Fruit fly (Drosophila melanogaster): Measurements from ENCODE around the gene CG15239.

The CG15239 gene

DNA sequence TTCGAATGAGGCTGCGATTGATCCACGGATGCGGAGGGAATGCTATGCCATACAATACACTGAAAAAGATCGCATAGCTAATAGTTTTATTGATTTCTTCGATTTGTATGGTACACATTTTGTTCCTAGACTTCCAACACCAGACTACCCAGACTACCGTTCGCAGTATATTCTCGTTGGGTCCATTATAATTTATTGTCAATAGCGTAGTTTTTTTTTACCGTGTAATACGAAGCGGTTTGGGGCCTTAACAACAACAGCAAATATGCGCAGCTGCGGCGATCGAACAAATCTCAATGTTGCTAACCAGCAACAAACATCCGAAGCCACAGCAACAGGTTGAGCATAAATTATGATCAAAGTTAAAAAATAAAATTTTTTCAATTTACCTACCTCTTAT lies 45.3 kb upstream of the CG15239 start (continued):
- TF ChIP-seq CG15269 (tag; optimal IDR thresholded peaks at IDR 0.05) (peak; percentile 88), CG11504 (tag; optimal IDR thresholded peaks at IDR 0.05) (peak; percentile 87), so (GFP tag; IDR thresholded peaks at IDR 0.05) (peak; percentile 75), CG4282 (GFP tag; optimal IDR thresholded peaks at IDR 0.05) (peak; percentile 35), HLH54F (GFP tag; optimal IDR thresholded peaks at IDR 0.05) (peak; percentile 78), mam (GFP tag; optimal IDR thresholded peaks at IDR 0.05) (peak; percentile 68), Hand (GFP tag; optimal IDR thresholded peaks at IDR 0.05) (peak; percentile 40), CG12236 (GFP tag; optimal IDR thresholded peaks at IDR 0.05) (peak; percentile 76), CG7357 (GFP tag; IDR thresholded peaks at IDR 0.05) (peak; percentile 64; the same call in 2 of the 3 replicates), CG8359 (GFP tag; optimal IDR thresholded peaks at IDR 0.05; ENCODE audit: borderline replicate concordance) (peak; percentile 54), Xbp1 (GFP tag; optimal IDR thresholded peaks at IDR 0.05) (peak; percentile 76), gcm (GFP tag; optimal IDR thresholded peaks at IDR 0.05) (peak; percentile 74), Awh (GFP tag; IDR thresholded peaks at IDR 0.05) (peak; percentile 81), CG6683 (GFP tag; optimal IDR thresholded peaks at IDR 0.05) (peak; percentile 49), pum (GFP tag; optimal IDR thresholded peaks at IDR 0.05) (peak; percentile 58), Neu2 (GFP tag; optimal IDR thresholded peaks at IDR 0.05; ENCODE audit: borderline replicate concordance) (no peak), NC2α (GFP tag; optimal IDR thresholded peaks at IDR 0.05) (peak; percentile 51), vfl (GFP tag; optimal IDR thresholded peaks at IDR 0.05) (peak; percentile 65), oc (tag; optimal IDR thresholded peaks at IDR 0.05) (peak; percentile 74), CG12744 (GFP tag; optimal IDR thresholded peaks at IDR 0.05) (peak; percentile 71), seq (GFP tag; IDR thresholded peaks at IDR 0.05) (peak; percentile 80), CG12659 (GFP tag; optimal IDR thresholded peaks at IDR 0.05) (peak; percentile 84), al (GFP tag; IDR thresholded peaks at IDR 0.05) (peak; percentile 74), CG3065 (GFP tag; optimal IDR thresholded peaks at IDR 0.05) (no peak), CG11695 (GFP tag; IDR thresholded peaks at IDR 0.05) (peak; percentile 79), crc (GFP tag; optimal IDR thresholded peaks at IDR 0.05) (peak; percentile 0), CoRest (tag; optimal IDR thresholded peaks at IDR 0.05) (peak; percentile 86), CG17612 (GFP tag; IDR thresholded peaks at IDR 0.05) (peak; percentile 40; the same call in 1 of the 2 replicates), CrebB (tag; optimal IDR thresholded peaks at IDR 0.05) (peak; percentile 77), CG6175 (GFP tag; IDR thresholded peaks at IDR 0.05) (0 out of 3 replicates have a peak, but pooled peaks have one; percentile 35), Side (GFP tag; optimal IDR thresholded peaks at IDR 0.05) (peak; percentile 82), CG6272 (GFP tag; IDR thresholded peaks at IDR 0.05) (peak; percentile 70), Opbp (GFP tag; IDR thresholded peaks at IDR 0.05; ENCODE audit: partially characterized antibody) (no peak), Abd-B (GFP tag; optimal IDR thresholded peaks at IDR 0.05) (peak; percentile 67), ftz-f1 (GFP tag; optimal IDR thresholded peaks at IDR 0.05) (no peak), chm (GFP tag; IDR thresholded peaks at IDR 0.05) (peak; percentile 80), wor (GFP tag; IDR thresholded peaks at IDR 0.05) (peak; percentile 61), bbx (GFP tag; IDR thresholded peaks at IDR 0.05; ENCODE audit: partially characterized antibody) (no peak), CG2120 (GFP tag; optimal IDR thresholded peaks at IDR 0.05) (peak; percentile 82), eyg (GFP tag; optimal IDR thresholded peaks at IDR 0.05) (no peak), cg (GFP tag; optimal IDR thresholded peaks at IDR 0.05) (no peak), Sry-δ (GFP tag; optimal IDR thresholded peaks at IDR 0.05) (peak; percentile 39), HmgD (GFP tag; optimal IDR thresholded peaks at IDR 0.05) (peak; percentile 14), CG10654 (GFP tag; optimal IDR thresholded peaks at IDR 0.05) (peak; percentile 63), B-H2 (GFP tag; optimal IDR thresholded peaks at IDR 0.05) (peak; percentile 57), CG3407 (GFP tag; optimal IDR thresholded peaks at IDR 0.05) (peak; percentile 69), prd (optimal IDR thresholded peaks at IDR 0.05) (no peak), prd (GFP tag; IDR thresholded peaks at IDR 0.05) (peak; percentile 78), ken (GFP tag; IDR thresholded peaks at IDR 0.05) (peak; percentile 83), HHEX (GFP tag; optimal IDR thresholded peaks at IDR 0.05) (peak; percentile 82), sqz (GFP tag; optimal IDR thresholded peaks at IDR 0.05) (peak; percentile 68)
